Worm (Caenorhabditis elegans) whole organism, mixed stage, embryonic: ENCODE results near the gene C08G9.2.
A peak's percentile ranks its signal among the peaks of the same experiment; 100 is the strongest.

Source experiments
- M03D4.4 ChIP-seq: sonication (generic microtip); optimal IDR thresholded peaks from 2 replicates; lab custom pipeline; 2017; ENCODE audit warnings: mild to moderate bottlenecking, missing genetic modification characterization, missing compliant biosample characterization
- bed-3 ChIP-seq: fragments of 200-800 bp; sonication (Bioruptor generic); optimal IDR thresholded peaks from 3 replicates; lab custom pipeline; 2018; ENCODE audit warnings: mild to moderate bottlenecking, missing genetic modification characterization, moderate library complexity, missing compliant biosample characterization
- blmp-1 ChIP-seq: fragments of 150-350 bp; optimal IDR thresholded peaks from 2 replicates; lab custom pipeline; 2014; ENCODE audit warnings: missing biosample characterization, missing genetic modification characterization
- ceh-43 ChIP-seq: fragments of 200-800 bp; sonication (Bioruptor generic); optimal IDR thresholded peaks from 2 replicates; lab custom pipeline; 2018; ENCODE audit warnings: mild to moderate bottlenecking, missing genetic modification characterization, moderate library complexity, missing compliant biosample characterization
- ceh-83 ChIP-seq: fragments of 200-800 bp; sonication (Bioruptor generic); optimal IDR thresholded peaks from 2 replicates; lab custom pipeline; 2018; ENCODE audit warnings: mild to moderate bottlenecking, missing genetic modification characterization, missing compliant biosample characterization
- ces-1 ChIP-seq: fragments of 150-350 bp; optimal IDR thresholded peaks from 2 replicates; lab custom pipeline; 2014; ENCODE audit warnings: missing biosample characterization, missing genetic modification reagents, missing genetic modification characterization
- cnd-1 ChIP-seq: fragments of 200-800 bp; sonication (Bioruptor generic); optimal IDR thresholded peaks from 2 replicates; lab custom pipeline; 2018; ENCODE audit warnings: mild to moderate bottlenecking, missing genetic modification characterization, missing compliant biosample characterization
- elt-1 ChIP-seq: sonication (generic microtip); optimal IDR thresholded peaks from 2 replicates; lab custom pipeline; 2017; ENCODE audit warnings: missing genetic modification characterization, mild to moderate bottlenecking, missing compliant biosample characterization, antibody characterized with exemption, moderate library complexity, borderline replicate concordance; ENCODE audit not compliant: insufficient read depth
- elt-3 ChIP-seq: fragments of 150-350 bp; optimal IDR thresholded peaks from 2 replicates; lab custom pipeline; 2014; ENCODE audit warnings: missing biosample characterization, missing genetic modification characterization
- ham-2 ChIP-seq: fragments of 200-800 bp; sonication (Bioruptor generic); optimal IDR thresholded peaks from 2 replicates; lab custom pipeline; 2018; ENCODE audit warnings: mild to moderate bottlenecking, missing genetic modification characterization, missing compliant biosample characterization
- hlh-1 ChIP-seq: fragments of 150-350 bp; optimal IDR thresholded peaks from 2 replicates; lab custom pipeline; 2014; ENCODE audit warnings: missing biosample characterization, missing genetic modification reagents, missing genetic modification characterization
- lin-13 ChIP-seq: fragments of 150-350 bp; optimal IDR thresholded peaks from 2 replicates; lab custom pipeline; 2014; ENCODE audit warnings: missing biosample characterization, missing genetic modification characterization
- lin-32 ChIP-seq: fragments of 200-800 bp; sonication (Bioruptor generic); optimal IDR thresholded peaks from 2 replicates; lab custom pipeline; 2018; ENCODE audit warnings: mild to moderate bottlenecking, missing genetic modification characterization, missing compliant biosample characterization
- lsy-2 ChIP-seq: fragments of 150-350 bp; optimal IDR thresholded peaks from 2 replicates; lab custom pipeline; 2014; ENCODE audit warnings: missing biosample characterization, missing genetic modification characterization
- mab-5 ChIP-seq: fragments of 150-350 bp; optimal IDR thresholded peaks from 2 replicates; lab custom pipeline; 2014; ENCODE audit warnings: missing biosample characterization, missing genetic modification characterization
- mep-1 ChIP-seq: fragments of 150-350 bp; optimal IDR thresholded peaks from 2 replicates; lab custom pipeline; 2017; ENCODE audit warnings: missing biosample characterization, missing genetic modification reagents, missing genetic modification characterization, inconsistent platforms
- mls-2 ChIP-seq: sonication (generic microtip); optimal IDR thresholded peaks from 2 replicates; lab custom pipeline; 2016; ENCODE audit warnings: mild to moderate bottlenecking, missing genetic modification characterization, moderate library complexity, missing compliant biosample characterization
- nhr-2 ChIP-seq: fragments of 150-350 bp; optimal IDR thresholded peaks from 2 replicates; lab custom pipeline; 2014; ENCODE audit warnings: missing biosample characterization, missing genetic modification characterization
- nhr-237 ChIP-seq: fragments of 150-350 bp; optimal IDR thresholded peaks from 2 replicates; lab custom pipeline; 2014; ENCODE audit warnings: missing biosample characterization, missing genetic modification characterization
- nhr-28 ChIP-seq: fragments of 150-350 bp; optimal IDR thresholded peaks from 2 replicates; lab custom pipeline; 2014; ENCODE audit warnings: missing biosample characterization, missing genetic modification characterization
- nhr-76 ChIP-seq: sonication (generic microtip); optimal IDR thresholded peaks from 2 replicates; lab custom pipeline; 2017; ENCODE audit warnings: missing biosample characterization, missing genetic modification characterization
- pha-4 ChIP-seq: fragments of 150-350 bp; optimal IDR thresholded peaks from 2 replicates; lab custom pipeline; 2018; ENCODE audit warnings: missing biosample characterization, missing genetic modification reagents, missing genetic modification characterization
- sem-2 ChIP-seq: fragments of 200-800 bp; sonication (Bioruptor generic); optimal IDR thresholded peaks from 2 replicates; lab custom pipeline; 2018; ENCODE audit warnings: mild to moderate bottlenecking, missing genetic modification characterization, missing compliant biosample characterization
- snpc-4 ChIP-seq: fragments of 150-350 bp; optimal IDR thresholded peaks from 2 replicates; lab custom pipeline; 2014; ENCODE audit warnings: missing biosample characterization, missing genetic modification characterization
- tbx-8 ChIP-seq: fragments of 200-800 bp; sonication (Bioruptor generic); optimal IDR thresholded peaks from 2 replicates; lab custom pipeline; 2018; ENCODE audit warnings: mild to moderate bottlenecking, missing genetic modification characterization, moderate library complexity, missing compliant biosample characterization
- unc-120 ChIP-seq: sonication (generic microtip); optimal IDR thresholded peaks from 2 replicates; lab custom pipeline; 2017; ENCODE audit warnings: missing genetic modification characterization, missing compliant biosample characterization; ENCODE audit not compliant: poor library complexity, severe bottlenecking
- unc-62 ChIP-seq: fragments of 150-350 bp; optimal IDR thresholded peaks from 2 replicates; lab custom pipeline; 2014; ENCODE audit warnings: missing biosample characterization, missing genetic modification reagents, missing genetic modification characterization
- zip-8 ChIP-seq: fragments of 150-350 bp; optimal IDR thresholded peaks from 2 replicates; lab custom pipeline; 2014; ENCODE audit warnings: missing biosample characterization, missing genetic modification characterization
- ztf-11 ChIP-seq: fragments of 150-350 bp; optimal IDR thresholded peaks from 2 replicates; lab custom pipeline; 2014; ENCODE audit warnings: missing biosample characterization, missing genetic modification characterization

Gene C08G9.2

DNA sequence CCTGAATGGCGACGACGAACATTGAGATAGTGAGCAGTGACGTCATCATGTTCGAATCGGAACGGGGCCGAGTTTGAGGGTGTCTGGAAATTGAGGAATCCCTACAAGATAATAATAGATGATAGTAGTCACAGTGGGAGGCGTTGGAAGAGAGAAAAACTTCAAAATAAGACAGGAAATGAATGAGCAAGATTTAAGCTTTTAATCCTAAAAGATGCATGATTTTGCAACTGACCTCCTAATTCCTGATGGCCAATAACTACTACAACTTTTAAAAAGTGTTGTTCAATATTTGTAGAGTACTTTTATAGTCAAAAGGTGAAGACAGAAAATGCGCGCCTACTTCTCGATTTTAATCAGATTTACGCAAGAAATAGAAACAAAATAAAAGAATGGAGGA lies 25.5 kb upstream of the C08G9.2 start, which contains the start of gene flp-13:
flp-13 (minus strand) TSS at position 101 of the 400 bp plus-strand sequence.
- TF ChIP-seq hlh-1 (tag; lab: Kevin White, UChicago) (no peak), nhr-2 (no peak), unc-62 (no peak), mls-2 (tag; lab: Kevin White, UChicago) (no peak), ceh-83 (GFP tag; lab: Kevin White, UChicago) (no peak), mab-5 (tag; lab: Kevin White, UChicago) (no peak), lsy-2 (tag; lab: Kevin White, UChicago) (no peak), mep-1 (tag; lab: Kevin White, UChicago) (no peak), ham-2 (GFP tag; lab: Kevin White, UChicago) (no peak), snpc-4 (tag; lab: Kevin White, UChicago) (no peak)

DNA sequence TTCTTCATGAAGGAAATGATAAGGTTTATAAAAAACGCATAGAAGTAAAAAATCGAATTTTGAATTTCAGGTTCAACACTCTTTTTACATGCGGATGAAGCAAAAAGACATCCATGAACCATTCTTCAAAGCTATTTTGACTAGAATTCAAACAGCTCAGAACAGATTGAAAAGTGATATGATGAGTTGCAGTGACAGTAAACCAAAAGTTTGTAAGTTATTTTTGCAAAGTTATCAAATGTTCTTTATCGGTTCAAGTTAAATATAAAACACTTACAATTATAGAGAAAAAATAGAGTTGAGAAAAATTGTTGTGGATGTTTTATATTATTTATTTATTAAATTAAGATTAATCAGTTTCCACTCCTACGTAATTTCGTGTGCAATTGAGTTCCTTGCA lies 19.7 kb upstream of the C08G9.2 start:
- TF ChIP-seq blmp-1 (no peak), bed-3 (GFP tag; lab: Kevin White, UChicago) (no peak), lin-13 (tag; lab: Kevin White, UChicago) (no peak), elt-3 (no peak), tbx-8 (GFP tag; lab: Kevin White, UChicago) (no peak), pha-4 (no peak), unc-62 (no peak)

DNA sequence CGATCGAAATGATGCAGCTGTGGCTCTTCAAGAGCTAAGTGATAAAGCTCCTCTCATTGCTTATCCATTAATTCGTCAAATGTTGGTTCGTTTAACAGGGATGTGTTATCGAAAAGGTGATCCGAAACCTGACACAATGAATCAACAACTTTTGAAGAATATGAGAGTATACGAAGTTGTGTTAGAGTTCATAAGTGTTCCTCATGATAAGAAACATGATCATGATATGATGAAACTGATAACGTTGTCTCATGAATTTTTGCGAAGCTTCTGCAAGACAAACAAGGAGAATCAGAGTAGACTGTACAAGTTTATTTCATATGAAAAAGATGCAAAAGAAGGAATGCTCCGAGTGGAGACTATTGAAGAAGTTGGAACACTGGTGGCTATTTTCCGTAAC lies 16.6 kb upstream of the C08G9.2 start:
- TF ChIP-seq unc-62 (no peak), zip-8 (no peak), mab-5 (tag; lab: Kevin White, UChicago) (no peak), ham-2 (GFP tag; lab: Kevin White, UChicago) (no peak), hlh-1 (tag; lab: Kevin White, UChicago) (no peak), elt-1 (tag; lab: Kevin White, UChicago) (no peak), elt-3 (no peak)
- TF ChIP-seq, all 35 proteins: peak for 0

DNA sequence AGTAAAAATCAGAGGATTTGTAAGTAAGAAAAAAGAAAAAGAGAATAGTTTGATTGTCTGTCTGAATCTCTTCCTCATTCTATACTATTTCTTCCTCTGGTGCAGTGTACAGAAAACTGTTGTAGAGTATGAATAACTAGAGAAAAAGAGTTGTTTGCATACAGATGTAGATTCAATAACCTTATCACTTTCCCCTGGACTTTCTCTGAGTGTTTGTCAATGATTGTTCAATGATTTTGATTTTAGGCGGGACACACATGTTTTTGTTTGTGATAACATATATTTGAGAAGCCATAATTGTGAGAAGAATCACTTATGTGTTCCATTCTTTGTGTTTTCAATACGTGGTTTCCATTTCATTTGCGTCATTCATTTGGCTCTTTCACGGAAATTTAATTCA lies 6.3 kb upstream of the C08G9.2 start:
- TF ChIP-seq unc-120 (no peak), elt-3 (no peak), ces-1 (GFP tag; lab: Kevin White, UChicago) (no peak), sem-2 (GFP tag; lab: Kevin White, UChicago) (no peak)

DNA sequence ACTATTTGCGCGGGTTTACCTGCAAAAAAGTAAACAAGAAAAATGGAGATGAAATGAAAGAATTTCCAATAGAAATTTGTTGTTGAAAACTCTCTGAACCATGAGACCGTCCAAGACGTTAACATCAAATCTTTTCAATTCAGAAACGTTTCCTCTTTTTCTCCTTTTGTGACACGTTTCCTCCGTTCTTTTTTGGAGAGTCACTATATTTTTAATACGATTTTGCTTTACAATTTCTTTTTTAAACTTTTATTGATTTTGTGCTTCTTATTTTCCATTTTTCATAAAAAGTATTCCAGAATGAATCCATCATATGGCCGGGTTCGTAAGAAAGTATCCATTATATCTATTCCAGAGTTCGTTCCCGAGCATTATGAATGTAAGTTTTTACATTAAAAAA lies 2.1 kb upstream of the C08G9.2 start, which contains the start of gene itr-1:
itr-1 (plus strand) TSS at position 301 of the 400 bp plus-strand sequence.
- TF ChIP-seq ztf-11 (tag; lab: Kevin White, UChicago), result no peak
- TF ChIP-seq lin-32 (GFP tag; lab: Kevin White, UChicago), result no peak
- no peak for TF ChIP-seq M03D4.4 (tag; lab: Kevin White, UChicago)
- no peak for TF ChIP-seq nhr-237 (tag; lab: Kevin White, UChicago)
- no peak for TF ChIP-seq lsy-2 (tag; lab: Kevin White, UChicago)
- TF ChIP-seq elt-1 (tag; lab: Kevin White, UChicago), result no peak
- no peak for TF ChIP-seq cnd-1 (tag; lab: Kevin White, UChicago)
- no peak for TF ChIP-seq tbx-8 (GFP tag; lab: Kevin White, UChicago)
- TF ChIP-seq elt-3, result no peak
- no peak for TF ChIP-seq ceh-43 (GFP tag; lab: Kevin White, UChicago)
- TF ChIP-seq mab-5 (tag; lab: Kevin White, UChicago), result no peak
- no peak for TF ChIP-seq bed-3 (GFP tag; lab: Kevin White, UChicago)

DNA sequence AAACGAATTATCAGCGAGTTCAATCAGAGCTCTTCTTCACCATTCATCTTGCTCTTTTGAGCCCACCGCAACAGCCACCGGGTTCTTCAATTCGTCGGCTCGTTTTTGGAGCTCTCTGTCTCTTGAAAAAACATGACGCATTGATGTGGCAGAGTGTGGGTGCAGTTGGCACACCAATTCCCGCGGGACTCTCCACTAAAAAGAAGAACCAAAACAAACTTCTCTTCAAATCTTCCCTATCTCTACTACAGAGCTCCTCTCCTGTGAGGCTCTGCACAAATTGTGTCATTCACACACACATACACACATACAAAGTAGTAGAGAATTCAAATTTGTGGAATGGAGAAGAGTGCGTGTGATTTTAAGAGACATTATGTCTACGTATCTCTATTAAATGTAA lies 9.8 kb downstream of the C08G9.2 start:
- no peak for TF ChIP-seq sem-2 (GFP tag; lab: Kevin White, UChicago)
- no peak for TF ChIP-seq unc-120
- no peak for TF ChIP-seq ces-1 (GFP tag; lab: Kevin White, UChicago)
- TF ChIP-seq nhr-76 (tag; lab: Kevin White, UChicago), result no peak
- no peak for TF ChIP-seq zip-8
- TF ChIP-seq, all 35 proteins: peak for 0

DNA sequence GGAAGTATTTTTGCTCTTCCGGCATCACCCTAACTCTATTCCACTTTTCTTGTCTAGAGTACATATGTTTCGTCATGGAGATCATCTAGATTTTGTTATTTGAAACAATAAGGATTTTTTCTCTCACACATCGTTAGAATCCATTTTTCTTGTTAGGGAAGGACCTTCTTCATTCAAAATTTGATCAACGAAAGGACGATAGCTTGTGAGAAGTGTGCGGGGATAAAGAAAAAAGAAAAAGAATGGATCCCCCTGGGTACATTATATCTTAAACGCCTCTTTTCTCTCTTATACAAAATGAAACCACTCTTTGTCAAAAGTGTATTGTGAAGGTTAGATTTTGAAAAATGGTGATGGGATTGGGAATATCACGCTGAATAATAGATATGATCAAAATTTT lies 11.2 kb downstream of the C08G9.2 start:
- TF ChIP-seq ceh-83 (GFP tag; lab: Kevin White, UChicago) (no peak), ces-1 (GFP tag; lab: Kevin White, UChicago) (peak; percentile 59), nhr-28 (tag; lab: Kevin White, UChicago) (no peak)
